Worm (Caenorhabditis elegans) whole organism, L3 larva: ENCODE data around the gene C48D1.9.

Experiments
- ama-1 ChIP-seq: fragments of 150-350 bp; optimal IDR thresholded peaks from 2 replicates; lab custom pipeline; 2018
- egl-27 ChIP-seq: sonication (generic microtip); optimal IDR thresholded peaks from 4 replicates; lab custom pipeline; 2017; ENCODE audit warnings: missing biosample characterization, missing genetic modification reagents, missing genetic modification characterization
- fkh-10 ChIP-seq: sonication (generic microtip); optimal IDR thresholded peaks from 2 replicates; lab custom pipeline; 2017; ENCODE audit warnings: missing biosample characterization, missing genetic modification reagents, missing genetic modification characterization
- nfya-1 ChIP-seq: sonication (generic microtip); optimal IDR thresholded peaks from 2 replicates; lab custom pipeline; 2017; ENCODE audit warnings: missing genetic modification characterization, mild to moderate bottlenecking, missing compliant biosample characterization, antibody characterized with exemption, moderate library complexity; ENCODE audit not compliant: insufficient read depth
- nhr-77 ChIP-seq: fragments of 150-350 bp; optimal IDR thresholded peaks from 2 replicates; lab custom pipeline; 2014; ENCODE audit warnings: missing biosample characterization, missing genetic modification characterization
- skn-1 ChIP-seq: fragments of 150-350 bp; optimal IDR thresholded peaks from 2 replicates; lab custom pipeline; 2014; ENCODE audit warnings: missing biosample characterization, missing genetic modification characterization
- snpc-4 ChIP-seq: fragments of 150-350 bp; optimal IDR thresholded peaks from 2 replicates; lab custom pipeline; 2014; ENCODE audit warnings: missing biosample characterization, missing genetic modification characterization
- tbx-2 ChIP-seq: sonication (generic microtip); optimal IDR thresholded peaks from 2 replicates; lab custom pipeline; 2016; ENCODE audit warnings: mild to moderate bottlenecking, missing genetic modification characterization, missing compliant biosample characterization

ce11 chrIV:13240078-13240841 lies 30.8 kb upstream of the C48D1.9 start, which contains the start of gene rpl-12:
- TF ChIP-seq snpc-4 (tag; lab: Kevin White, UChicago) (peak; percentile 95), skn-1 (tag; lab: Kevin White, UChicago) (peak; percentile 96), nhr-77 (tag; lab: Kevin White, UChicago) (peak; percentile 87), ama-1 (lab: Kevin White, UChicago) (peak; percentile 83), fkh-10 (peak; percentile 99), tbx-2 (tag; lab: Kevin White, UChicago) (peak; percentile 96), egl-27 (tag; lab: Kevin White, UChicago) (peak; percentile 88), nfya-1 (tag; lab: Kevin White, UChicago) (peak; percentile 98)
